Fruit fly (Drosophila melanogaster) whole organism, pupa: ENCODE data around the gene vih.

Experiments
- CG10348 ChIP-seq: fragments of 200-800 bp; sonication (Bioruptor generic); IDR thresholded peaks from 2 replicates; pipeline ENCODE4 v1.3.6; 2022; ENCODE audit warnings: missing biosample characterization, missing genetic modification characterization
- CG12605 ChIP-seq: fragments of 200-800 bp; sonication (Bioruptor generic); IDR thresholded peaks from 2 replicates; pipeline ENCODE4 v1.3.6; 2022; ENCODE audit warnings: missing biosample characterization, missing genetic modification characterization
- CG13204 ChIP-seq: fragments of 200-800 bp; sonication (Bioruptor generic); optimal IDR thresholded peaks from 2 replicates; lab custom pipeline; 2018; ENCODE audit warnings: missing biosample characterization, mild to moderate bottlenecking, missing genetic modification characterization, moderate library complexity
- CG14655 ChIP-seq: fragments of 200-800 bp; sonication (Bioruptor generic); optimal IDR thresholded peaks from 3 replicates; lab custom pipeline; 2017; ENCODE audit warnings: mild to moderate bottlenecking, missing biosample characterization, missing genetic modification reagents, missing genetic modification characterization
- CG15710 ChIP-seq: fragments of 200-800 bp; sonication (Bioruptor generic); optimal IDR thresholded peaks from 2 replicates; lab custom pipeline; 2018; ENCODE audit warnings: missing biosample characterization, mild to moderate bottlenecking, missing genetic modification characterization, moderate library complexity
- CG17806 ChIP-seq: fragments of 200-800 bp; sonication (Bioruptor generic); optimal IDR thresholded peaks from 2 replicates; lab custom pipeline; 2018; ENCODE audit warnings: missing biosample characterization, mild to moderate bottlenecking, missing genetic modification characterization, moderate library complexity
- CG32121 ChIP-seq: fragments of 200-800 bp; sonication (Bioruptor generic); IDR thresholded peaks from 2 replicates; pipeline ENCODE4 v1.3.6; 2022; ENCODE audit warnings: missing biosample characterization, missing genetic modification characterization
- CG34367 ChIP-seq: fragments of 200-800 bp; sonication (Bioruptor generic); optimal IDR thresholded peaks from 2 replicates; lab custom pipeline; 2018; ENCODE audit warnings: missing biosample characterization, mild to moderate bottlenecking, missing genetic modification characterization
- CG4496 ChIP-seq: fragments of 200-800 bp; sonication (Bioruptor generic); IDR thresholded peaks from 3 replicates; pipeline ENCODE4 v1.3.6; 2022; ENCODE audit warnings: missing biosample characterization, missing genetic modification characterization
- CG8159 ChIP-seq: fragments of 200-800 bp; sonication (Bioruptor generic); optimal IDR thresholded peaks from 3 replicates; lab custom pipeline; 2018; ENCODE audit warnings: missing biosample characterization, mild to moderate bottlenecking, missing genetic modification characterization, moderate library complexity
- CG8301 ChIP-seq: fragments of 200-800 bp; sonication (Bioruptor generic); optimal IDR thresholded peaks from 2 replicates; lab custom pipeline; 2018; ENCODE audit warnings: missing biosample characterization, mild to moderate bottlenecking, missing genetic modification characterization
- CG9948 ChIP-seq: fragments of 200-800 bp; sonication (Bioruptor generic); optimal IDR thresholded peaks from 2 replicates; lab custom pipeline; 2018; ENCODE audit warnings: missing biosample characterization, mild to moderate bottlenecking, missing genetic modification characterization, moderate library complexity
- D1 ChIP-seq: fragments of 200-800 bp; sonication (Bioruptor generic); optimal IDR thresholded peaks from 2 replicates; lab custom pipeline; 2018; ENCODE audit warnings: missing biosample characterization, mild to moderate bottlenecking, missing genetic modification characterization, moderate library complexity
- EcR ChIP-seq: fragments of 200-800 bp; sonication (Bioruptor generic); optimal IDR thresholded peaks from 3 replicates; lab custom pipeline; 2019; ENCODE audit warnings: missing biosample characterization, missing genetic modification characterization, mild to moderate bottlenecking, moderate library complexity, missing genetic modification reagents
- Ets98B ChIP-seq: fragments of 200-800 bp; sonication (Bioruptor generic); IDR thresholded peaks from 2 replicates; pipeline ENCODE4 v1.3.6; 2022; ENCODE audit warnings: missing biosample characterization, missing genetic modification characterization
- Pif1A ChIP-seq: fragments of 200-800 bp; sonication (Bioruptor generic); optimal IDR thresholded peaks from 3 replicates; lab custom pipeline; 2016; ENCODE audit warnings: missing biosample characterization, missing genetic modification characterization
- Pif1B ChIP-seq: fragments of 200-800 bp; sonication (Bioruptor generic); optimal IDR thresholded peaks from 3 replicates; lab custom pipeline; 2016; ENCODE audit warnings: missing biosample characterization, missing genetic modification characterization
- Snoo ChIP-seq: fragments of 200-800 bp; sonication (Bioruptor generic); optimal IDR thresholded peaks from 3 replicates; lab custom pipeline; 2017; ENCODE audit warnings: missing biosample characterization, mild to moderate bottlenecking, missing genetic modification characterization, inconsistent platforms
- fd96Ca ChIP-seq: fragments of 200-800 bp; sonication (Bioruptor generic); IDR thresholded peaks from 3 replicates; pipeline ENCODE4 v1.3.6; 2022; ENCODE audit warnings: missing biosample characterization, missing genetic modification characterization
- gl ChIP-seq: fragments of 200-800 bp; sonication (Bioruptor generic); optimal IDR thresholded peaks from 2 replicates; lab custom pipeline; 2018; ENCODE audit warnings: missing biosample characterization, mild to moderate bottlenecking, missing genetic modification characterization
- rn ChIP-seq: fragments of 200-800 bp; sonication (Bioruptor generic); IDR thresholded peaks from 2 replicates; pipeline ENCODE4 v1.3.6; 2022; ENCODE audit warnings: missing biosample characterization, missing genetic modification characterization

vih gene

dm6 chr3L:12523941-12524340 is 19.8 kb downstream of the vih start, which contains the start of the genes ver and Gcn5:
Gene ver (plus strand): TSS chr3L:12523987.
Gene Gcn5 (minus strand): TSS chr3L:12524014.
- TF ChIP-seq CG12605 (peak; percentile 96), CG13204 (GFP tag; lab: Kevin White, UChicago) (no peak), CG8301 (tag; lab: Kevin White, UChicago) (peak; percentile 95), CG9948 (tag; lab: Kevin White, UChicago) (peak; percentile 93), Ets98B (GFP tag; lab: Robert Waterston, UW) (peak; percentile 98), Pif1B (GFP tag; lab: Kevin White, UChicago) (peak; percentile 97), CG14655 (GFP tag; lab: Kevin White, UChicago) (peak; percentile 97), CG17806 (tag; lab: Kevin White, UChicago) (peak; percentile 94), CG34367 (peak; percentile 91), CG32121 (peak; percentile 98), gl (tag; lab: Kevin White, UChicago) (peak; percentile 83), rn (peak; percentile 95), CG8159 (tag; lab: Kevin White, UChicago) (peak; percentile 92), CG15710 (tag; lab: Kevin White, UChicago) (peak; percentile 95), Snoo (tag; lab: Kevin White, UChicago) (peak; percentile 93), fd96Ca (GFP tag; lab: Robert Waterston, UW) (peak; percentile 96), CG4496 (peak; percentile 99), Pif1A (peak; percentile 96), CG10348 (GFP tag; lab: Robert Waterston, UW) (peak; percentile 90), D1 (tag; lab: Kevin White, UChicago) (no peak), EcR (peak; percentile 17)

dm6 chr3L:12526433-12527113 is 22.5 kb downstream of the vih start, which contains the start of gene eIF2beta:
Gene eIF2beta (minus strand): TSS chr3L:12526731.
- TF ChIP-seq CG4496 (0 out of 3 replicates have a peak, but pooled peaks have one; percentile 9), rn (no peak), CG8159 (tag; lab: Kevin White, UChicago) (peak; percentile 15), CG17806 (tag; lab: Kevin White, UChicago) (no peak), gl (tag; lab: Kevin White, UChicago) (peak; percentile 0), fd96Ca (GFP tag; lab: Robert Waterston, UW) (no peak), CG14655 (GFP tag; lab: Kevin White, UChicago) (peak; percentile 42), D1 (tag; lab: Kevin White, UChicago) (no peak), Snoo (tag; lab: Kevin White, UChicago) (peak; percentile 35), CG32121 (no peak), CG34367 (peak; percentile 20), CG13204 (GFP tag; lab: Kevin White, UChicago) (no peak), CG15710 (tag; lab: Kevin White, UChicago) (peak; percentile 12), Pif1A (no peak), Pif1B (GFP tag; lab: Kevin White, UChicago) (peak; percentile 0), CG10348 (GFP tag; lab: Robert Waterston, UW) (no peak), CG8301 (tag; lab: Kevin White, UChicago) (no peak)

- TF ChIP-seq CG34367: peak; percentile 58
- peak; percentile 71 for TF ChIP-seq CG14655 (GFP tag; lab: Kevin White, UChicago)
- no peak for TF ChIP-seq CG10348 (GFP tag; lab: Robert Waterston, UW)
- peak; percentile 85 for TF ChIP-seq CG4496
- TF ChIP-seq CG13204 (GFP tag; lab: Kevin White, UChicago): no peak
- TF ChIP-seq Pif1A: peak; percentile 79
- TF ChIP-seq gl (tag; lab: Kevin White, UChicago): peak; percentile 39
- peak; percentile 74 for TF ChIP-seq CG32121
- peak; percentile 51 for TF ChIP-seq Pif1B (GFP tag; lab: Kevin White, UChicago)
- TF ChIP-seq CG8159 (tag; lab: Kevin White, UChicago): peak; percentile 60
- TF ChIP-seq CG9948 (tag; lab: Kevin White, UChicago): peak; percentile 51
- TF ChIP-seq Snoo (tag; lab: Kevin White, UChicago): peak; percentile 68
- TF ChIP-seq CG8301 (tag; lab: Kevin White, UChicago): peak; percentile 73
- TF ChIP-seq fd96Ca (GFP tag; lab: Robert Waterston, UW): peak; percentile 72; the same call in 2 of the 3 replicates
- TF ChIP-seq CG12605: peak; percentile 72
- TF ChIP-seq CG15710 (tag; lab: Kevin White, UChicago): peak; percentile 47
- peak; percentile 82 for TF ChIP-seq Ets98B (GFP tag; lab: Robert Waterston, UW)
- TF ChIP-seq D1 (tag; lab: Kevin White, UChicago): no peak
- TF ChIP-seq CG17806 (tag; lab: Kevin White, UChicago): peak; percentile 62
- 0 out of 2 replicates have a peak, but pooled peaks have one; percentile 22 for TF ChIP-seq rn
- no peak for TF ChIP-seq EcR
Measured at dm6 chr3L:12529431-12530007, 25.4 kb downstream of the vih start.

dm6 chr3L:12530044-12530443 is 26.0 kb downstream of the vih start, which contains the start of gene nst:
Gene nst (minus strand): TSS chr3L:12530171.
- no peak for TF ChIP-seq Ets98B (GFP tag; lab: Robert Waterston, UW)
- no peak for TF ChIP-seq CG8159 (tag; lab: Kevin White, UChicago)
- TF ChIP-seq CG12605: no peak
- no peak for TF ChIP-seq gl (tag; lab: Kevin White, UChicago)

dm6 chr3L:12532220-12532619 is 28.1 kb downstream of the vih start:
- TF ChIP-seq Pif1A: no peak
- TF ChIP-seq CG15710 (tag; lab: Kevin White, UChicago): no peak
- TF ChIP-seq rn: no peak
- no peak for TF ChIP-seq Pif1B (GFP tag; lab: Kevin White, UChicago)
- TF ChIP-seq D1 (tag; lab: Kevin White, UChicago): no peak
- no peak for TF ChIP-seq fd96Ca (GFP tag; lab: Robert Waterston, UW)
- TF ChIP-seq CG4496: no peak
- TF ChIP-seq CG9948 (tag; lab: Kevin White, UChicago): no peak
- no peak for TF ChIP-seq Ets98B (GFP tag; lab: Robert Waterston, UW)
- no peak for TF ChIP-seq CG12605
- no peak for TF ChIP-seq CG10348 (GFP tag; lab: Robert Waterston, UW)
- TF ChIP-seq gl (tag; lab: Kevin White, UChicago): no peak
- TF ChIP-seq CG8159 (tag; lab: Kevin White, UChicago): no peak
- no peak for TF ChIP-seq CG8301 (tag; lab: Kevin White, UChicago)
- TF ChIP-seq EcR: no peak
- TF ChIP-seq CG34367: no peak
